Worm (Caenorhabditis elegans): ENCODE data around the gene sds-22.

The sds-22 gene

DNA sequence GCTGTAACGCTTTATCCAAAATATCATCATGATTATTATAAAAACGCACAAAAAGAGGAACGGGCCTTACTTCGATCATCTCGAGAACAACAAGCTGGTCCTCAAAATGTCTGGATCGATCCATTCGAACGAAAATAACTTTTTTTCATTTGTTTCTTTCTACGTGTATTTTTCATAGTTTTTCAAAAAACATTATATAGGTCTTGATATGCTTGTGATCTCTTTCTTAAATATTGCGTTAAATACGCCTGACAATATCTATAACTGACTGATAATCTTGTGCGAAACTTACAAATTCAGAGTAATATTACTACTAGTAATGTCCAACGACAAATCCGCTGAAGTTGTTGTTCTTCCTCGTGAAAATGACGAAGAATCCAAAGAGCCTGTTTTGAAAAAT lies at the start of gene sds-22:
Gene sds-22, plus strand, starts transcription at position 301 of the 400 bp plus-strand sequence.
- TF ChIP-seq ceh-83 (GFP tag; optimal IDR thresholded peaks at IDR 0.05) (no peak), lin-13 (tag; optimal IDR thresholded peaks at IDR 0.05) (no peak), M03D4.4 (tag; optimal IDR thresholded peaks at IDR 0.05) (no peak), pha-4 (tag; optimal IDR thresholded peaks at IDR 0.05) (no peak), unc-120 (tag; optimal IDR thresholded peaks at IDR 0.05; ENCODE audit: poor library complexity, severe bottlenecking) (no peak), nhr-28 (tag; optimal IDR thresholded peaks at IDR 0.05) (no peak), ham-2 (GFP tag; optimal IDR thresholded peaks at IDR 0.05) (no peak)

DNA sequence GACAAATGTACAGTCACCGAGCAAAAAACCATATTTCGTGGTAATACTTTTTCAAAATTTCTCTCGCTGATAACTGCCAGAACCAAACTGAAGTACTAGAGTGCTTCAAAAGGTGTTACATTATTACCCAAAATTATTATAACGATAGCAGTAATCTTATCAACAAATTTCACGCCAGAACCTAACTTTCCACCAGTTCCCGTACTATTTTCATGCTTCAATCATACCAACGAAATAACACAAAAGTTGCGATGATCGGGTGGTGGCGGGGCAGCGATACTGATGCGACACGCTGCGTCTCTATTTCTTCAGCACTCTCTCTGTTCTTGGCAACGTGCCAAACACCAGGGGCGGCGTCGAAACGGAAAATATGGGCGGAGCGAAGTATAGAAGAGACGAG lies 49.3 kb upstream of the sds-22 start:
- peak; percentile 20 for TF ChIP-seq unc-120 (tag; optimal IDR thresholded peaks at IDR 0.05; ENCODE audit: poor library complexity, severe bottlenecking)
- no peak for TF ChIP-seq M03D4.4 (tag; optimal IDR thresholded peaks at IDR 0.05)

DNA sequence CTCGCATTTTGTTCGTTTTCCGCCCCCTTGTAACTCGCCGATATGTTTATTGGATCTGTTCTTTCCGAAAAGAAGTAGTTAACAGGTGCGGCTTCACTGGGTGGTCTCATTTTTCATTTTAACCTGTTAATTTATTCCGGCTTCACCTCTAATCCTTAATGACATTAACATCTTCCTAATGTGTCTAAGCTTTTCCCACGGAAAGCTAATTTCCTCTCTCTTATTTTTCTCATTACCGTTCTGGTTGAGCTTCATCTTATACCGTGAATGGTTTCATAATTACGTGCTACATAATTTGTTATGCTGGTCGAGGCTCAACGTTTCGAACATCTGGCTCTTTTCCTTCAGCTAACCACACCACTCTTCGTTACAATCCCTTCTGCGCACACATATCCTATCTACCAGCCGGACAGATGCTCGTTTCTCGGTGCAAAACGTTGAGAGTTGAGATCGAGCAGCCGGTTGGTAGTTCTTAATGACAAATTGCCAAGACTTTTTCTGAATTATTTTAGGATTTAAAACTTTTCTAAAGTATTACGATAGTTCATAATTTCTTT lies 48.8 kb upstream of the sds-22 start:
- TF ChIP-seq nhr-28 (tag; optimal IDR thresholded peaks at IDR 0.05) (no peak), mab-5 (tag; optimal IDR thresholded peaks at IDR 0.05) (no peak), ceh-43 (GFP tag; optimal IDR thresholded peaks at IDR 0.05) (peak; percentile 6), ces-1 (GFP tag; optimal IDR thresholded peaks at IDR 0.05) (peak; percentile 90), ztf-11 (tag; optimal IDR thresholded peaks at IDR 0.05) (peak; percentile 62), hlh-1 (tag; optimal IDR thresholded peaks at IDR 0.05) (peak; percentile 66), lin-32 (GFP tag; optimal IDR thresholded peaks at IDR 0.05) (peak; percentile 81), ham-2 (GFP tag; optimal IDR thresholded peaks at IDR 0.05) (no peak), zip-8 (tag; optimal IDR thresholded peaks at IDR 0.05) (no peak), mls-2 (tag; optimal IDR thresholded peaks at IDR 0.05) (peak; percentile 68), cnd-1 (tag; optimal IDR thresholded peaks at IDR 0.05) (peak; percentile 64)

- TF ChIP-seq ces-1 (GFP tag; optimal IDR thresholded peaks at IDR 0.05) = peak; percentile 7
- TF ChIP-seq ztf-11 (tag; optimal IDR thresholded peaks at IDR 0.05) = peak; percentile 7
- peak; percentile 29 for TF ChIP-seq lsy-2 (tag; optimal IDR thresholded peaks at IDR 0.05)
- no peak for TF ChIP-seq sptf-1 (tag; optimal IDR thresholded peaks at IDR 0.05)
- TF ChIP-seq pha-4 (tag; optimal IDR thresholded peaks at IDR 0.05) = peak; percentile 35
These were observed 47.9 kb upstream of the sds-22 start for ce11 chrII:7810162-7810868.

DNA sequence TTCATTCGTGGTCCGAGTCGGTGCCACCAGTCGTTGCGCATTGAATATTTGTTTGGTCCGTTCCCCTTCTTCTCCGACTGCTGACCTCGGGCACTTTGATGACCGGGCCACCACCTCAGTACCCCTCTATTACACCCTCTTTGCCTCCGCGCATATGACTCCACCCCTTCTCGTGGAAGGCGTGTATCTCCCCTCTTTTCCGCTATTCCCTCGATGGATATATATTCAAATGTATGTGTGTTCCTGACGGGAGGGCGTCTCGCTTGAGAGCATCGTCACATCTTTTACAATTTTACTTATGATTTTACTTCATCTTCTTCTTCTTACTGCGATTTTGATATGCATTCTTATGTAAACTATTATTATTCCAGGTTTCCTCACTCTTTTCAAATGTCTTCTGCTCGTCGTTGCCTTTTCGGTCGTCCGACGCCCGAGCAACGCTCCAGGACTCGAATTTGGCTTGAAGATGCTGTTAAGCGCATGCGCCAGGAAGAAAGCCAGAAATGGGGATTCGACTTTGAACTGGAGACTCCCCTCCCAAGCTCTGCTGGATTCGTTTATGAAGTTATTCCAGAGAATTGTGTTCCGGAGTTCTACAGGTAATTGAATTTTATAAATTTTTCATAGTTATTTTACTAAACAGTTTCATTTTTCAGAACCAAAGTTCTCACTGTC lies 47.2 kb upstream of the sds-22 start, which contains the start of gene cki-1:
Gene cki-1, plus strand, starts transcription at position 372 of the 675 bp plus-strand sequence.
- TF ChIP-seq sem-2 (GFP tag; optimal IDR thresholded peaks at IDR 0.05) (no peak), ztf-11 (tag; optimal IDR thresholded peaks at IDR 0.05) (peak; percentile 57), pha-4 (tag; optimal IDR thresholded peaks at IDR 0.05) (peak; percentile 25), ceh-43 (GFP tag; optimal IDR thresholded peaks at IDR 0.05) (peak; percentile 15), drap-1 (GFP tag; optimal IDR thresholded peaks at IDR 0.05) (peak; percentile 29), unc-120 (tag; optimal IDR thresholded peaks at IDR 0.05; ENCODE audit: poor library complexity, severe bottlenecking) (peak; percentile 49), bed-3 (GFP tag; optimal IDR thresholded peaks at IDR 0.05) (no peak), nhr-237 (tag; optimal IDR thresholded peaks at IDR 0.05) (no peak), elt-3 (tag; optimal IDR thresholded peaks at IDR 0.05) (no peak), nhr-76 (tag; optimal IDR thresholded peaks at IDR 0.05) (no peak), sptf-1 (tag; optimal IDR thresholded peaks at IDR 0.05) (peak; percentile 77), ces-1 (GFP tag; optimal IDR thresholded peaks at IDR 0.05) (no peak), nhr-28 (tag; optimal IDR thresholded peaks at IDR 0.05) (no peak), nhr-2 (tag; optimal IDR thresholded peaks at IDR 0.05) (peak; percentile 98), M03D4.4 (tag; optimal IDR thresholded peaks at IDR 0.05) (peak; percentile 55), hlh-1 (tag; optimal IDR thresholded peaks at IDR 0.05) (peak; percentile 54), mab-5 (tag; optimal IDR thresholded peaks at IDR 0.05) (no peak), lin-32 (GFP tag; optimal IDR thresholded peaks at IDR 0.05) (no peak), ceh-83 (GFP tag; optimal IDR thresholded peaks at IDR 0.05) (no peak), ham-2 (GFP tag; optimal IDR thresholded peaks at IDR 0.05) (peak; percentile 3), ceh-39 (tag; optimal IDR thresholded peaks at IDR 0.05) (no peak), elt-1 (tag; optimal IDR thresholded peaks at IDR 0.05; ENCODE audit: borderline replicate concordance, insufficient read depth) (peak; percentile 23), lin-13 (tag; optimal IDR thresholded peaks at IDR 0.05) (peak; percentile 8), mls-2 (tag; optimal IDR thresholded peaks at IDR 0.05) (peak; percentile 42)

Measured in whole organism, mixed stage, embryonic.